Fruit fly (Drosophila melanogaster): ENCODE data around the gene CG5070.

DNA sequence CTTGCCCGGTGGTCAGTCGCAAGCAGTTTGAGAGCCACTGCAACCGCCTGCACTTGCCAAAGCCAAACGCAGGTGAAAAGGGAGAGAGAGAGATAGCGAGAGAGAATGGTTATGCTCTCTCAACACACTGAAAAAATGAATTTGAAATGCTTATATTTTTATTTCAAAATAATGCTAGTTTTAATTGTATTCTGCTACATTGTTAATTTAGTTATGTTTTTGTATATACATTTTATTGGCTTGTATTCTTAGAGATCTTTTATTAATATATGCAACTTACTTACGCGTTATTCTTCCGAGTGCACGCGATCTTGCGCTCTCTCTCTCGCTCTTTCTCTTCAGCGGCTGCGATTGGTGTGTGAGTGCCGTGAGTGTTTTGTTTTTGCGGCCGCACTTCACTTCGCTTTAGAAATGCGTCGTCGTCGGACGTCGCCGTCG, 24.4 kb upstream of the CG5070 start:
- TF ChIP-seq Lpt (GFP tag; optimal IDR thresholded peaks at IDR 0.05): no peak
- TF ChIP-seq cyc (GFP tag; optimal IDR thresholded peaks at IDR 0.05): peak; percentile 98
- TF ChIP-seq CG3032 (tag; optimal IDR thresholded peaks at IDR 0.05): peak; percentile 98
- peak; percentile 98 for TF ChIP-seq Eip75B (GFP tag; optimal IDR thresholded peaks at IDR 0.05)
- TF ChIP-seq CG8632 (GFP tag; optimal IDR thresholded peaks at IDR 0.05): peak; percentile 6
